Worm (Caenorhabditis elegans) whole organism, young adult: ENCODE data around the gene rabn-5.

Experiments
- B0035.1 ChIP-seq: sonication (generic microtip); optimal IDR thresholded peaks from 2 replicates; lab custom pipeline; 2016; ENCODE audit warnings: missing genetic modification characterization, mild to moderate bottlenecking, missing compliant biosample characterization, missing genotype, missing genetic modification reagents
- F10E7.11 ChIP-seq: sonication (generic microtip); optimal IDR thresholded peaks from 2 replicates; lab custom pipeline; 2017; ENCODE audit warnings: mild to moderate bottlenecking, missing genetic modification characterization, moderate library complexity, missing compliant biosample characterization
- F49E8.2 ChIP-seq: sonication (generic microtip); optimal IDR thresholded peaks from 3 replicates; lab custom pipeline; 2017; ENCODE audit warnings: missing genetic modification characterization, mild to moderate bottlenecking, missing compliant biosample characterization, antibody characterized with exemption, moderate library complexity; ENCODE audit not compliant: insufficient read depth
- F52B5.7 ChIP-seq: sonication (generic microtip); optimal IDR thresholded peaks from 2 replicates; lab custom pipeline; 2016; ENCODE audit warnings: mild to moderate bottlenecking, missing genetic modification characterization, missing compliant biosample characterization
- T07F8.4 ChIP-seq: sonication (generic microtip); optimal IDR thresholded peaks from 2 replicates; lab custom pipeline; 2016; ENCODE audit warnings: mild to moderate bottlenecking, missing genetic modification characterization, moderate library complexity, missing compliant biosample characterization
- T26A5.8 ChIP-seq: sonication (generic microtip); optimal IDR thresholded peaks from 2 replicates; lab custom pipeline; 2016; ENCODE audit warnings: missing genetic modification characterization, missing compliant biosample characterization
- Y53G8AR.9 ChIP-seq: fragments of 200-800 bp; sonication (Bioruptor generic); conservative IDR thresholded peaks from 2 replicates; pipeline ENCODE4 v1.3.6; 2022; ENCODE audit warnings: missing genetic modification reagents, missing genetic modification characterization, missing compliant biosample characterization
- Y79H2A.3 ChIP-seq: fragments of 200-800 bp; sonication (Bioruptor generic); conservative IDR thresholded peaks from 2 replicates; pipeline ENCODE4 v1.3.6; 2022; ENCODE audit warnings: missing genetic modification reagents, missing genetic modification characterization, missing compliant biosample characterization
- Y95B8A.8 ChIP-seq: fragments of 200-800 bp; sonication (Bioruptor generic); IDR thresholded peaks from 2 replicates; pipeline ENCODE4 v1.3.6; 2022; ENCODE audit warnings: missing genetic modification reagents, missing genetic modification characterization, missing compliant biosample characterization
- attf-5 ChIP-seq: fragments of 200-800 bp; sonication (Bioruptor generic); optimal IDR thresholded peaks from 2 replicates; lab custom pipeline; 2018; ENCODE audit warnings: mild to moderate bottlenecking, missing genetic modification characterization, missing compliant biosample characterization
- bed-2 ChIP-seq: fragments of 200-800 bp; sonication (Bioruptor generic); IDR thresholded peaks from 2 replicates; pipeline ENCODE4 v1.3.6; 2022; ENCODE audit warnings: missing genetic modification reagents, missing genetic modification characterization, missing compliant biosample characterization
- cebp-2 ChIP-seq: fragments of 200-800 bp; sonication (Bioruptor generic); IDR thresholded peaks from 2 replicates; pipeline ENCODE4 v1.3.6; 2022; ENCODE audit warnings: missing genetic modification characterization, missing compliant biosample characterization
- ceh-27 ChIP-seq: fragments of 200-800 bp; sonication (Bioruptor generic); optimal IDR thresholded peaks from 2 replicates; lab custom pipeline; 2018; ENCODE audit warnings: mild to moderate bottlenecking, missing genetic modification characterization, moderate library complexity, missing compliant biosample characterization
- ceh-79 ChIP-seq: sonication (generic microtip); optimal IDR thresholded peaks from 2 replicates; lab custom pipeline; 2017; ENCODE audit warnings: mild to moderate bottlenecking, missing genetic modification characterization, missing compliant biosample characterization
- ceh-91 ChIP-seq: fragments of 200-800 bp; sonication (Bioruptor generic); IDR thresholded peaks from 2 replicates; pipeline ENCODE4 v1.3.6; 2022; ENCODE audit warnings: missing genetic modification reagents, missing genetic modification characterization, missing compliant biosample characterization
- chd-7 ChIP-seq: sonication (generic microtip); optimal IDR thresholded peaks from 2 replicates; lab custom pipeline; 2016; ENCODE audit warnings: mild to moderate bottlenecking, missing genetic modification characterization, moderate library complexity, missing compliant biosample characterization
- dpff-1 ChIP-seq: sonication (generic microtip); optimal IDR thresholded peaks from 2 replicates; lab custom pipeline; 2017; ENCODE audit warnings: mild to moderate bottlenecking, missing genetic modification characterization, missing compliant biosample characterization
- egl-18 ChIP-seq: fragments of 200-800 bp; sonication (Bioruptor generic); IDR thresholded peaks from 2 replicates; pipeline ENCODE4 v1.3.6; 2022; ENCODE audit warnings: missing genetic modification reagents, missing genetic modification characterization, missing compliant biosample characterization
- egl-44 ChIP-seq: fragments of 200-800 bp; sonication (Bioruptor generic); IDR thresholded peaks from 2 replicates; pipeline ENCODE4 v1.3.6; 2022; ENCODE audit warnings: missing genetic modification reagents, missing genetic modification characterization, missing compliant biosample characterization
- egrh-3 ChIP-seq: fragments of 200-800 bp; sonication (Bioruptor generic); IDR thresholded peaks from 2 replicates; pipeline ENCODE4 v1.3.6; 2022; ENCODE audit warnings: missing genetic modification reagents, missing genetic modification characterization, missing compliant biosample characterization
- ekl-4 ChIP-seq: fragments of 200-800 bp; sonication (Bioruptor generic); IDR thresholded peaks from 2 replicates; pipeline ENCODE4 v1.3.6; 2022; ENCODE audit warnings: missing genetic modification reagents, missing genetic modification characterization, missing compliant biosample characterization
- ets-4 ChIP-seq: fragments of 200-800 bp; sonication (Bioruptor generic); optimal IDR thresholded peaks from 2 replicates; lab custom pipeline; 2018; ENCODE audit warnings: mild to moderate bottlenecking, missing genetic modification characterization, missing compliant biosample characterization
- gei-17 ChIP-seq: fragments of 200-800 bp; sonication (Bioruptor generic); optimal IDR thresholded peaks from 2 replicates; lab custom pipeline; 2018; ENCODE audit warnings: mild to moderate bottlenecking, missing genetic modification characterization, missing compliant biosample characterization
- hlh-12 ChIP-seq: sonication (generic microtip); optimal IDR thresholded peaks from 2 replicates; lab custom pipeline; 2016; ENCODE audit warnings: missing genetic modification characterization, missing compliant biosample characterization
- hlh-26 ChIP-seq: fragments of 200-800 bp; sonication (Bioruptor generic); conservative IDR thresholded peaks from 2 replicates; pipeline ENCODE4 v1.3.6; 2022; ENCODE audit warnings: missing genetic modification reagents, missing genetic modification characterization, missing compliant biosample characterization
- lag-1 ChIP-seq: fragments of 200-800 bp; sonication (Bioruptor generic); IDR thresholded peaks from 2 replicates; pipeline ENCODE4 v1.3.6; 2022; ENCODE audit warnings: missing genetic modification reagents, missing genetic modification characterization, missing compliant biosample characterization
- let-607 ChIP-seq, 2 experiments: fragments of 200-800 bp in 1 of 2; sonication (Bioruptor generic) in 1 of 2; sonication (generic microtip) in 1 of 2; optimal IDR thresholded peaks; 2 replicates each; lab custom pipeline; 2016 to 2018; ENCODE audit warnings: mild to moderate bottlenecking in 2 of 2, missing compliant biosample characterization in 2 of 2, missing genetic modification characterization in 2 of 2, moderate library complexity in 2 of 2, missing genotype in 1 of 2
- lir-1 ChIP-seq: fragments of 200-800 bp; sonication (Bioruptor generic); conservative IDR thresholded peaks from 2 replicates; pipeline ENCODE4 v1.3.6; 2022; ENCODE audit warnings: missing genetic modification reagents, missing genetic modification characterization, missing compliant biosample characterization
- lsl-1 ChIP-seq: fragments of 200-800 bp; sonication (Bioruptor generic); optimal IDR thresholded peaks from 2 replicates; lab custom pipeline; 2018; ENCODE audit warnings: mild to moderate bottlenecking, missing genetic modification characterization, moderate library complexity, missing compliant biosample characterization
- mes-4 ChIP-seq: sonication (generic microtip); optimal IDR thresholded peaks from 2 replicates; lab custom pipeline; 2016; ENCODE audit warnings: missing genotype, missing genetic modification characterization, missing compliant biosample characterization
- nfya-2 ChIP-seq: fragments of 200-800 bp; sonication (Bioruptor generic); IDR thresholded peaks from 2 replicates; pipeline ENCODE4 v1.3.6; 2022; ENCODE audit warnings: missing genetic modification reagents, missing genetic modification characterization, missing compliant biosample characterization
- nhr-120 ChIP-seq: fragments of 200-800 bp; sonication (Bioruptor generic); IDR thresholded peaks from 2 replicates; pipeline ENCODE4 v1.3.6; 2022; ENCODE audit warnings: missing genetic modification characterization, missing compliant biosample characterization
- nhr-179 ChIP-seq: sonication (generic microtip); optimal IDR thresholded peaks from 2 replicates; lab custom pipeline; 2016; ENCODE audit warnings: mild to moderate bottlenecking, missing genetic modification characterization, missing compliant biosample characterization
- pbrm-1 ChIP-seq: fragments of 200-800 bp; sonication (Bioruptor generic); IDR thresholded peaks from 2 replicates; pipeline ENCODE4 v1.3.6; 2022; ENCODE audit warnings: missing genetic modification reagents, missing genetic modification characterization, missing compliant biosample characterization
- pha-4 ChIP-seq: fragments of 150-350 bp; sonication (generic microtip); optimal IDR thresholded peaks from 2 replicates; lab custom pipeline; 2014; ENCODE audit warnings: missing biosample characterization, missing genetic modification reagents, missing genetic modification characterization
- rec-8 ChIP-seq, 2 experiments: sonication (generic microtip); optimal IDR thresholded peaks; 2 replicates each; lab custom pipeline; 2016; ENCODE audit warnings: mild to moderate bottlenecking in 2 of 2, missing genetic modification characterization in 2 of 2, missing genetic modification reagents in 2 of 2, missing genotype in 2 of 2, missing biosample characterization in 1 of 2, missing compliant biosample characterization in 1 of 2, moderate library complexity in 1 of 2
- rpc-1 ChIP-seq, 2 experiments: fragments of 150-350 bp in 1 of 2; sonication (generic microtip) in 1 of 2; optimal IDR thresholded peaks; 2 replicates each; lab custom pipeline; 2014 to 2018; ENCODE audit warnings: missing biosample characterization in 1 of 2, missing genetic modification characterization in 1 of 2, missing genetic modification reagents in 1 of 2, missing genotype in 1 of 2
- snpc-1.1 ChIP-seq: sonication (generic microtip); optimal IDR thresholded peaks from 2 replicates; lab custom pipeline; 2017; ENCODE audit warnings: missing genetic modification characterization, mild to moderate bottlenecking, missing compliant biosample characterization, antibody characterized with exemption, moderate library complexity, missing genotype, missing genetic modification reagents; ENCODE audit not compliant: insufficient read depth
- somi-1 ChIP-seq: fragments of 200-800 bp; sonication (Bioruptor generic); optimal IDR thresholded peaks from 2 replicates; lab custom pipeline; 2018; ENCODE audit warnings: mild to moderate bottlenecking, missing genetic modification characterization, missing compliant biosample characterization
- sptf-2 ChIP-seq: fragments of 200-800 bp; sonication (Bioruptor generic); optimal IDR thresholded peaks from 2 replicates; lab custom pipeline; 2018; ENCODE audit warnings: mild to moderate bottlenecking, missing genetic modification characterization, missing compliant biosample characterization
- tbp1 ChIP-seq: fragments of 200-800 bp; sonication (Bioruptor generic); optimal IDR thresholded peaks from 2 replicates; lab custom pipeline; 2018; ENCODE audit warnings: mild to moderate bottlenecking, missing genetic modification characterization, missing compliant biosample characterization
- unc-130 ChIP-seq: sonication (generic microtip); optimal IDR thresholded peaks from 2 replicates; lab custom pipeline; 2016; ENCODE audit warnings: missing genetic modification reagents, missing genetic modification characterization, missing compliant biosample characterization
- zfh-2 ChIP-seq: fragments of 200-800 bp; sonication (Bioruptor generic); conservative IDR thresholded peaks from 2 replicates; pipeline ENCODE4 v1.3.6; 2022; ENCODE audit warnings: missing genetic modification reagents, missing genetic modification characterization, missing compliant biosample characterization
- zim-3 ChIP-seq: sonication (generic microtip); optimal IDR thresholded peaks from 2 replicates; lab custom pipeline; 2017; ENCODE audit warnings: mild to moderate bottlenecking, missing genetic modification characterization, moderate library complexity, missing compliant biosample characterization
- ztf-22 ChIP-seq: fragments of 200-800 bp; sonication (Bioruptor generic); optimal IDR thresholded peaks from 2 replicates; lab custom pipeline; 2018; ENCODE audit warnings: mild to moderate bottlenecking, missing genetic modification characterization, moderate library complexity, missing compliant biosample characterization
- ztf-25 ChIP-seq: fragments of 200-800 bp; sonication (Bioruptor generic); IDR thresholded peaks from 2 replicates; pipeline ENCODE4 v1.3.6; 2022; ENCODE audit warnings: missing genetic modification reagents, missing genetic modification characterization, missing compliant biosample characterization
- ztf-28 ChIP-seq: fragments of 200-800 bp; sonication (Bioruptor generic); IDR thresholded peaks from 2 replicates; pipeline ENCODE4 v1.3.6; 2022; ENCODE audit warnings: missing genetic modification reagents, missing genetic modification characterization, missing compliant biosample characterization

Gene rabn-5

DNA sequence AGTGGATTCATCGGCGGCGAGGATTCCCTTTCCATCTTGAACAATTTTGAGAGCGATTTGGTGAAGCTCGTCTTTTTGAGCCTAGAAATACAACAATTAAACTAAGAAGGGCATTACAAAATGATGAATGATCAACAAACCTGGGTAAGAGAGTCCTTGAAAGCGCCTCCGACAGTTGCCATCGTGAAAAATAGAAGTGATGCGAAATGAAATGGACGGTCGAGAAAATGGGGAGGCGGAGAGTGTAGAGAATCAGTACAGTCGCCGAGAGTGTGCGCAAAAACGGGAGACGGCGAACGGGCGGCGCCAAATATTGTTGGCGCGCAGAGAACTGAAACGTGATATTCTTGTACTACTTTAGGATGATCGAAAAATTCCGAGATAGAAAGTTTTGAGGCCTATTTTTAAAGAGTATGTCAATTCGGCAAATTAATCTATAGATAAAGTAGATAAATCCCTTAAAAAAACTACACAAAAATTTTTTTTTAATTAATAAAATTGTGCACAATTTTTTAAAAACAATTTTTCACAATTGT, 11.9 kb downstream of the rabn-5 start, which contains the start of gene aldo-2 (continued):
- peak; percentile 50; the same call in 1 of the 2 replicates for TF ChIP-seq ztf-28 (GFP tag; lab: Robert Waterston, UW)
- TF ChIP-seq somi-1 (GFP tag; lab: Kevin White, UChicago), result no peak
- TF ChIP-seq ceh-91 (GFP tag; lab: Robert Waterston, UW), result peak; percentile 94
- TF ChIP-seq cebp-2 (GFP tag; lab: Robert Waterston, UW), result no peak
- peak; percentile 92 for TF ChIP-seq Y95B8A.8 (GFP tag; lab: Robert Waterston, UW)
- peak; percentile 15 for TF ChIP-seq F49E8.2 (tag; lab: Kevin White, UChicago)
- no peak for TF ChIP-seq lir-1
- TF ChIP-seq tbp1, result peak; percentile 55
- no peak for TF ChIP-seq ztf-22 (GFP tag; lab: Kevin White, UChicago)
- peak; percentile 72; the same call in 1 of the 2 replicates for TF ChIP-seq zfh-2 (GFP tag; lab: Robert Waterston, UW)
- no peak for TF ChIP-seq nhr-179
- TF ChIP-seq Y53G8AR.9 (GFP tag; lab: Robert Waterston, UW), result peak; percentile 84; the same call in 1 of the 2 replicates
- no peak for TF ChIP-seq mes-4
- no peak for TF ChIP-seq hlh-26 (GFP tag; lab: Robert Waterston, UW)
- TF ChIP-seq hlh-12, result no peak
- TF ChIP-seq sptf-2, result no peak
- peak; percentile 87 for TF ChIP-seq ekl-4
- no peak for TF ChIP-seq chd-7 (tag; lab: Kevin White, UChicago)
- peak; percentile 50; the same call in 1 of the 2 replicates for TF ChIP-seq egrh-3 (GFP tag; lab: Robert Waterston, UW)
- TF ChIP-seq F52B5.7 (tag; lab: Kevin White, UChicago), result no peak
- TF ChIP-seq nhr-120, result no peak
- no peak for TF ChIP-seq lag-1 (GFP tag; lab: Robert Waterston, UW)
- no peak for TF ChIP-seq rpc-1 (optimal IDR thresholded peaks at IDR 0.05; lab: Kevin White, UChicago)
- TF ChIP-seq rpc-1 (tag; optimal IDR thresholded peaks at IDR 0.05; lab: Kevin White, UChicago), result no peak
- no peak for TF ChIP-seq attf-5
- TF ChIP-seq ceh-79 (tag; lab: Kevin White, UChicago), result no peak
- TF ChIP-seq snpc-1.1 (tag; lab: Kevin White, UChicago), result no peak
- TF ChIP-seq gei-17 (GFP tag; lab: Kevin White, UChicago), result no peak
- peak; percentile 75 for TF ChIP-seq Y79H2A.3 (GFP tag; lab: Robert Waterston, UW)
- TF ChIP-seq T07F8.4, result no peak
- TF ChIP-seq ets-4 (GFP tag; lab: Kevin White, UChicago), result no peak
- TF ChIP-seq bed-2 (GFP tag; lab: Robert Waterston, UW), result no peak
- no peak for TF ChIP-seq T26A5.8
- peak; percentile 82 for TF ChIP-seq lsl-1 (GFP tag; lab: Kevin White, UChicago)
- no peak for TF ChIP-seq egl-18 (GFP tag; lab: Robert Waterston, UW)
- no peak for TF ChIP-seq nfya-2 (GFP tag; lab: Robert Waterston, UW)
- TF ChIP-seq B0035.1, result no peak
- TF ChIP-seq ztf-25 (GFP tag; lab: Robert Waterston, UW), result 0 out of 2 replicates have a peak, but pooled peaks have one; percentile 54
- TF ChIP-seq pha-4, result no peak
- TF ChIP-seq egl-44 (GFP tag; lab: Robert Waterston, UW), result peak; percentile 44; the same call in 1 of the 2 replicates
- TF ChIP-seq ceh-27, result peak; percentile 42
- TF ChIP-seq F10E7.11, result no peak
- TF ChIP-seq pbrm-1 (GFP tag; lab: Robert Waterston, UW), result peak; percentile 56; the same call in 1 of the 2 replicates
- peak; percentile 67 for TF ChIP-seq unc-130 (GFP tag; lab: Kevin White, UChicago)
- no peak for TF ChIP-seq rec-8 (tag; optimal IDR thresholded peaks at IDR 0.05; lab: Kevin White, UChicago)
- TF ChIP-seq let-607 (tag; optimal IDR thresholded peaks at IDR 0.05; lab: Kevin White, UChicago), result no peak
- TF ChIP-seq dpff-1 (tag; lab: Kevin White, UChicago), result no peak
- TF ChIP-seq zim-3 (tag; lab: Kevin White, UChicago), result peak; percentile 39
